Worm (Caenorhabditis elegans) whole organism, mixed stage, embryonic: ENCODE data around the gene C18H7.7.

Experiments
- M03D4.4 ChIP-seq: sonication (generic microtip); optimal IDR thresholded peaks from 2 replicates; lab custom pipeline; 2017; ENCODE audit warnings: mild to moderate bottlenecking, missing genetic modification characterization, missing compliant biosample characterization
- bed-3 ChIP-seq: fragments of 200-800 bp; sonication (Bioruptor generic); optimal IDR thresholded peaks from 3 replicates; lab custom pipeline; 2018; ENCODE audit warnings: mild to moderate bottlenecking, missing genetic modification characterization, moderate library complexity, missing compliant biosample characterization
- blmp-1 ChIP-seq: fragments of 150-350 bp; optimal IDR thresholded peaks from 2 replicates; lab custom pipeline; 2014; ENCODE audit warnings: missing biosample characterization, missing genetic modification characterization
- ceh-39 ChIP-seq: fragments of 150-350 bp; optimal IDR thresholded peaks from 2 replicates; lab custom pipeline; 2014; ENCODE audit warnings: missing biosample characterization, missing genetic modification characterization
- ceh-43 ChIP-seq: fragments of 200-800 bp; sonication (Bioruptor generic); optimal IDR thresholded peaks from 2 replicates; lab custom pipeline; 2018; ENCODE audit warnings: mild to moderate bottlenecking, missing genetic modification characterization, moderate library complexity, missing compliant biosample characterization
- ceh-83 ChIP-seq: fragments of 200-800 bp; sonication (Bioruptor generic); optimal IDR thresholded peaks from 2 replicates; lab custom pipeline; 2018; ENCODE audit warnings: mild to moderate bottlenecking, missing genetic modification characterization, missing compliant biosample characterization
- ces-1 ChIP-seq: fragments of 150-350 bp; optimal IDR thresholded peaks from 2 replicates; lab custom pipeline; 2014; ENCODE audit warnings: missing biosample characterization, missing genetic modification reagents, missing genetic modification characterization
- drap-1 ChIP-seq: fragments of 200-800 bp; sonication (Bioruptor generic); optimal IDR thresholded peaks from 3 replicates; lab custom pipeline; 2018; ENCODE audit warnings: mild to moderate bottlenecking, missing genetic modification characterization, missing compliant biosample characterization
- elt-1 ChIP-seq: sonication (generic microtip); optimal IDR thresholded peaks from 2 replicates; lab custom pipeline; 2017; ENCODE audit warnings: missing genetic modification characterization, mild to moderate bottlenecking, missing compliant biosample characterization, antibody characterized with exemption, moderate library complexity, borderline replicate concordance; ENCODE audit not compliant: insufficient read depth
- elt-3 ChIP-seq: fragments of 150-350 bp; optimal IDR thresholded peaks from 2 replicates; lab custom pipeline; 2014; ENCODE audit warnings: missing biosample characterization, missing genetic modification characterization
- flh-1 ChIP-seq: fragments of 200-800 bp; sonication (Bioruptor generic); optimal IDR thresholded peaks from 2 replicates; lab custom pipeline; 2018; ENCODE audit warnings: mild to moderate bottlenecking, missing genetic modification characterization, moderate library complexity, missing compliant biosample characterization
- ham-2 ChIP-seq: fragments of 200-800 bp; sonication (Bioruptor generic); optimal IDR thresholded peaks from 2 replicates; lab custom pipeline; 2018; ENCODE audit warnings: mild to moderate bottlenecking, missing genetic modification characterization, missing compliant biosample characterization
- lin-13 ChIP-seq: fragments of 150-350 bp; optimal IDR thresholded peaks from 2 replicates; lab custom pipeline; 2014; ENCODE audit warnings: missing biosample characterization, missing genetic modification characterization
- lin-32 ChIP-seq: fragments of 200-800 bp; sonication (Bioruptor generic); optimal IDR thresholded peaks from 2 replicates; lab custom pipeline; 2018; ENCODE audit warnings: mild to moderate bottlenecking, missing genetic modification characterization, missing compliant biosample characterization
- lsy-2 ChIP-seq: fragments of 150-350 bp; optimal IDR thresholded peaks from 2 replicates; lab custom pipeline; 2014; ENCODE audit warnings: missing biosample characterization, missing genetic modification characterization
- mep-1 ChIP-seq: fragments of 150-350 bp; optimal IDR thresholded peaks from 2 replicates; lab custom pipeline; 2017; ENCODE audit warnings: missing biosample characterization, missing genetic modification reagents, missing genetic modification characterization, inconsistent platforms
- mls-2 ChIP-seq: sonication (generic microtip); optimal IDR thresholded peaks from 2 replicates; lab custom pipeline; 2016; ENCODE audit warnings: mild to moderate bottlenecking, missing genetic modification characterization, moderate library complexity, missing compliant biosample characterization
- nhr-12 ChIP-seq: fragments of 150-350 bp; optimal IDR thresholded peaks from 2 replicates; lab custom pipeline; 2014; ENCODE audit warnings: missing biosample characterization, missing genetic modification characterization
- nhr-2 ChIP-seq: fragments of 150-350 bp; optimal IDR thresholded peaks from 2 replicates; lab custom pipeline; 2014; ENCODE audit warnings: missing biosample characterization, missing genetic modification characterization
- nhr-237 ChIP-seq: fragments of 150-350 bp; optimal IDR thresholded peaks from 2 replicates; lab custom pipeline; 2014; ENCODE audit warnings: missing biosample characterization, missing genetic modification characterization
- nhr-28 ChIP-seq: fragments of 150-350 bp; optimal IDR thresholded peaks from 2 replicates; lab custom pipeline; 2014; ENCODE audit warnings: missing biosample characterization, missing genetic modification characterization
- nhr-76 ChIP-seq: sonication (generic microtip); optimal IDR thresholded peaks from 2 replicates; lab custom pipeline; 2017; ENCODE audit warnings: missing biosample characterization, missing genetic modification characterization
- pha-4 ChIP-seq: fragments of 150-350 bp; optimal IDR thresholded peaks from 2 replicates; lab custom pipeline; 2018; ENCODE audit warnings: missing biosample characterization, missing genetic modification reagents, missing genetic modification characterization
- sem-2 ChIP-seq: fragments of 200-800 bp; sonication (Bioruptor generic); optimal IDR thresholded peaks from 2 replicates; lab custom pipeline; 2018; ENCODE audit warnings: mild to moderate bottlenecking, missing genetic modification characterization, missing compliant biosample characterization
- snpc-4 ChIP-seq: fragments of 150-350 bp; optimal IDR thresholded peaks from 2 replicates; lab custom pipeline; 2014; ENCODE audit warnings: missing biosample characterization, missing genetic modification characterization
- sptf-1 ChIP-seq: sonication (generic microtip); optimal IDR thresholded peaks from 2 replicates; lab custom pipeline; 2017; ENCODE audit warnings: mild to moderate bottlenecking, missing genetic modification characterization, moderate library complexity, missing compliant biosample characterization
- unc-120 ChIP-seq: sonication (generic microtip); optimal IDR thresholded peaks from 2 replicates; lab custom pipeline; 2017; ENCODE audit warnings: missing genetic modification characterization, missing compliant biosample characterization; ENCODE audit not compliant: poor library complexity, severe bottlenecking
- unc-39 ChIP-seq: fragments of 150-350 bp; optimal IDR thresholded peaks from 2 replicates; lab custom pipeline; 2014; ENCODE audit warnings: missing biosample characterization, missing genetic modification characterization
- unc-62 ChIP-seq: fragments of 150-350 bp; optimal IDR thresholded peaks from 2 replicates; lab custom pipeline; 2014; ENCODE audit warnings: missing biosample characterization, missing genetic modification reagents, missing genetic modification characterization
- zip-8 ChIP-seq: fragments of 150-350 bp; optimal IDR thresholded peaks from 2 replicates; lab custom pipeline; 2014; ENCODE audit warnings: missing biosample characterization, missing genetic modification characterization
- ztf-11 ChIP-seq: fragments of 150-350 bp; optimal IDR thresholded peaks from 2 replicates; lab custom pipeline; 2014; ENCODE audit warnings: missing biosample characterization, missing genetic modification characterization

The C18H7.7 gene

DNA sequence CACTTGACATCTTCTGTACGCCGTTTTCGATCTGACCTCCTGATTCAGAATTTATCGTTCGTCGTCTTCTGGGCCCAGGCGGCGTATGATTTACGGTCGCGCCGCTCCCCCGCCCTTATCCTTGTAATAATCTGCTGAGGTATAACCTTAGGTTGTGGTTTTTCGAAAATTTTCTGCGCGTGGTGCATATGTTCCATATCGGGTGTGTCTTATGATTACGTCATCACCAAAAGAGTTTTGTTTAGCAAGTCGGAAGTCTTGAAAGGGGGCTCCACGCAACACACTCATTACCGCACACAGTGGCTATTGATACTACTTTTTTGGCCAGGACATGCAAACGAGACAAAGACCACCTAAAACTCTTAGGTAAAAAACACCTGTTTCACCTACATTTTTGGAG lies 35.4 kb downstream of the C18H7.7 start:
- TF ChIP-seq zip-8 (tag; lab: Kevin White, UChicago) (peak; percentile 91), ceh-83 (GFP tag; lab: Kevin White, UChicago) (peak; percentile 7), nhr-76 (tag; lab: Kevin White, UChicago) (no peak), unc-39 (tag; lab: Kevin White, UChicago) (no peak), drap-1 (GFP tag; lab: Kevin White, UChicago) (no peak), mls-2 (tag; lab: Kevin White, UChicago) (no peak), nhr-28 (tag; lab: Kevin White, UChicago) (no peak), lin-13 (tag; lab: Kevin White, UChicago) (no peak), unc-62 (no peak), bed-3 (GFP tag; lab: Kevin White, UChicago) (no peak)

- TF ChIP-seq ham-2 (GFP tag; lab: Kevin White, UChicago) (no peak), lsy-2 (tag; lab: Kevin White, UChicago) (no peak), nhr-2 (tag; lab: Kevin White, UChicago) (peak; percentile 66), ces-1 (GFP tag; lab: Kevin White, UChicago) (peak; percentile 13)
Measured at ce11 chrIV:560314-560713, 35.9 kb downstream of the C18H7.7 start.

DNA sequence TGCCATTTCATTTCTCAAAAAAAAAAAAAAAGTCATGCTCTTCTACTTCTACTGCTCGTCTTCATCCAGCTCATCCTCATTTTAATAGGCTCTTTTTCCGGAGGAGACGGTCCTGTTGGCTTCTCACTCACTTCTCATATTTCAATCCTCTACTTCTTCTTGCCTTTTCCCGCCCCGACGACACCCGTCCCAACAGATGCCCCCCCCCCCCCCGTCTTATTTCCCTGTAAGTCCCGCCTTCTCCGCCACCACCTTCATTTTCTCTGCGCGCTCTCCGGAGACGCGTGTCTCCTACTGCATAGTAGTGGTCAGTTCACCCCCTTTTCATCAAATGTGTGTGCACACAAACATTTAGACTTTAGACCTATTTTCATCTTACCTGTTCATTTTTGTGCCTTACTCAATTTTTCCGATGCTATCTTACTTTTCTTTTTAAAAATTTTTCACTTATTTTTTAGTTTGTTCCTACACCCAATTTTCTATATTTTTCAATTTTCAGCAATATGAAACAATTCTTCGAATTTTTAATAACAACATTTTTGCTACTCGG lies 37.4 kb downstream of the C18H7.7 start, which contains the start of gene efn-4:
efn-4 (plus strand) TSS at position 500 of the 550 bp plus-strand sequence.
- TF ChIP-seq snpc-4 (tag; lab: Kevin White, UChicago) (no peak), drap-1 (GFP tag; lab: Kevin White, UChicago) (no peak), ztf-11 (tag; lab: Kevin White, UChicago) (no peak), elt-3 (no peak), lsy-2 (tag; lab: Kevin White, UChicago) (no peak), sptf-1 (tag; lab: Kevin White, UChicago) (peak; percentile 30), ceh-39 (tag; lab: Kevin White, UChicago) (no peak), M03D4.4 (tag; lab: Kevin White, UChicago) (peak; percentile 39), bed-3 (GFP tag; lab: Kevin White, UChicago) (no peak), sem-2 (no peak), unc-120 (tag; lab: Kevin White, UChicago) (peak; percentile 11), unc-39 (tag; lab: Kevin White, UChicago) (no peak), nhr-12 (no peak), lin-13 (tag; lab: Kevin White, UChicago) (no peak), pha-4 (tag; lab: Kevin White, UChicago) (no peak), ham-2 (GFP tag; lab: Kevin White, UChicago) (no peak), blmp-1 (tag; lab: Kevin White, UChicago) (no peak), ces-1 (GFP tag; lab: Kevin White, UChicago) (no peak), zip-8 (tag; lab: Kevin White, UChicago) (no peak)
- TF ChIP-seq, all 35 proteins: peak for 3

DNA sequence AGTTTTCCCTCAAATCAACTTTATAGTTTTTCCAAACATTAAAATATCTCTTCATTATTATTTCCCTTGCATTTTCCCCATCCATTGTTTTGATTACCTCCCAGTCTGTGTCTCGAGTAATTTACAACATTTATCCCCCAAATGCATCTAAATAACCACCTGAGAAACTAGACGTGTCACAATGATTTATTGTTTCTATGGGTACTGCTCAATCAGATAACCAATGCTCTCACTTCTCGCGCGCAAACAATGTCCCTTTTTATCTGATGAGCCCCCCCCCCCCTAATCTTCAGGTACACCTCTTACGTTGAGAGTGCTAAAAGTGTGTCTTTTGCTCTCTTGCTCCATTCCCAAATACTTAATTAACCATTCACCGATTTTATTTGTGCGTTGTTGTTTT lies 42.2 kb downstream of the C18H7.7 start:
- TF ChIP-seq nhr-2 (tag; lab: Kevin White, UChicago) (peak; percentile 54), unc-62 (peak; percentile 44), mep-1 (tag; lab: Kevin White, UChicago) (no peak), elt-1 (tag; lab: Kevin White, UChicago) (peak; percentile 74), mls-2 (tag; lab: Kevin White, UChicago) (no peak)

ce11 chrIV:551923-552322 lies 44.3 kb downstream of the C18H7.7 start:
- TF ChIP-seq nhr-28 (tag; lab: Kevin White, UChicago): no peak
- TF ChIP-seq lin-32 (GFP tag; lab: Kevin White, UChicago): no peak
- TF ChIP-seq bed-3 (GFP tag; lab: Kevin White, UChicago): no peak
- TF ChIP-seq flh-1: no peak
- TF ChIP-seq blmp-1 (tag; lab: Kevin White, UChicago): no peak
- TF ChIP-seq sem-2: no peak
- no peak for TF ChIP-seq unc-39 (tag; lab: Kevin White, UChicago)
- no peak for TF ChIP-seq nhr-237
- TF ChIP-seq ceh-83 (GFP tag; lab: Kevin White, UChicago): no peak
- no peak for TF ChIP-seq elt-1 (tag; lab: Kevin White, UChicago)
- TF ChIP-seq ztf-11 (tag; lab: Kevin White, UChicago): no peak
- TF ChIP-seq ceh-43 (GFP tag; lab: Kevin White, UChicago): no peak
- TF ChIP-seq snpc-4 (tag; lab: Kevin White, UChicago): no peak
